Worm (Caenorhabditis elegans): ENCODE results near the gene ttr-52.

DNA sequence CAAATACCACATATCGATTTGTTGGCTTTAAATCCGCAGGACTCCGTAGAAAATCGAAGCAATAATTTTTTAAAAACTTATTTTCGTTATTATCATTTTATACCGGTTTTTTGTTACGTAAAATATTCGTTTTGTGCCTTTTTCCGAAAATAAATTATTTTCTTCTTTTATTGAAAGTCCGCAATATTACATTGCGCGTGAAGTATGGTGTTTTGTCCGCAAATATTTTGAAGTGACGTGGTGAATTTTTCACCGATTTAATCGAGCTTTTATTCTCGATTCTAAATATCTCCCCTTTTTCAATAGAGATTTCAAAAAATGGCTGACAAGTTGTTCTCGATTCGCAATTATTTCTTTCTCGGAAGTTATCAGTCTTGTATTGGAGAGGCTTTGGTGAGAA is 21.5 kb downstream of the ttr-52 start, which contains the start of gene cope-1:
- TF ChIP-seq klf-2 (GFP tag; conservative IDR thresholded peaks at IDR 0.05) (no peak), flt-1 (GFP tag; IDR thresholded peaks at IDR 0.05) (no peak), ztf-29 (GFP tag; IDR thresholded peaks at IDR 0.05) (no peak), T22C8.4 (GFP tag; IDR thresholded peaks at IDR 0.05) (no peak), ztf-23 (GFP tag; IDR thresholded peaks at IDR 0.05) (no peak), ref-1 (GFP tag; conservative IDR thresholded peaks at IDR 0.05) (no peak), tab-1 (GFP tag; IDR thresholded peaks at IDR 0.05) (no peak), med-1 (GFP tag; optimal IDR thresholded peaks at IDR 0.05; ENCODE audit: insufficient read depth) (no peak), cog-1 (tag; optimal IDR thresholded peaks at IDR 0.05) (no peak)
